Fruit fly (Drosophila melanogaster) whole organism, wandering third instar larva: ENCODE measurements around the gene CG15358.

Experiments used
- h ChIP-seq: fragments of 200-800 bp; sonication (Bioruptor generic); optimal IDR thresholded peaks from 3 replicates; lab custom pipeline; 2016; ENCODE audit warnings: missing biosample characterization, mild to moderate bottlenecking, missing genetic modification characterization
- pan ChIP-seq: fragments of >200 bp; optimal IDR thresholded peaks from 2 replicates; lab custom pipeline; 2017
- usp ChIP-seq: fragments of >200 bp; optimal IDR thresholded peaks from 2 replicates; lab custom pipeline; 2017; ENCODE audit warnings: missing biosample characterization, missing genetic modification characterization

- TF ChIP-seq usp (GFP tag; lab: Kevin White, UChicago) (no peak), pan (lab: Kevin White, UChicago) (no peak), h (no peak)
These were observed 50.5 kb downstream of the CG15358 start, which contains the start of gene c-cup for dm6 chr2L:1832465-1832864.
